Fruit fly (Drosophila melanogaster): Measurements from ENCODE around the gene Tango5.

Tango5 gene

dm6 chrX:10771856-10772592, 7.8 kb upstream of the Tango5 start, which contains the start of gene CG15211 (continued):
- peak; percentile 19 for TF ChIP-seq Blimp-1 (GFP tag; optimal IDR thresholded peaks at IDR 0.05)
- peak; percentile 67 for TF ChIP-seq esn (GFP tag; optimal IDR thresholded peaks at IDR 0.05)
- peak; percentile 29 for TF ChIP-seq Hr39 (GFP tag; optimal IDR thresholded peaks at IDR 0.05)
- peak; percentile 75 for TF ChIP-seq Eip75B (GFP tag; optimal IDR thresholded peaks at IDR 0.05)
- no peak for TF ChIP-seq fkh (GFP tag; optimal IDR thresholded peaks at IDR 0.05)
- TF ChIP-seq CG11294 (GFP tag; IDR thresholded peaks at IDR 0.05) = peak; percentile 36; the same call in 1 of the 2 replicates
- peak; percentile 34 for TF ChIP-seq vri (GFP tag; optimal IDR thresholded peaks at IDR 0.05)
- peak; percentile 86 for TF ChIP-seq CG6808 (GFP tag; optimal IDR thresholded peaks at IDR 0.05)
- TF ChIP-seq CG8319 (GFP tag; optimal IDR thresholded peaks at IDR 0.05) = peak; percentile 16
- peak; percentile 78 to 88 for TF ChIP-seq ss (GFP tag; optimal IDR thresholded peaks at IDR 0.05)
- TF ChIP-seq CG1621 (tag; optimal IDR thresholded peaks at IDR 0.05) = peak; percentile 77
- peak; percentile 63 for TF ChIP-seq Sox102F (GFP tag; optimal IDR thresholded peaks at IDR 0.05)
- TF ChIP-seq CG11762 (GFP tag; optimal IDR thresholded peaks at IDR 0.05; ENCODE audit: insufficient read depth) = peak; percentile 44
- TF ChIP-seq Gug (GFP tag; IDR thresholded peaks at IDR 0.05) = peak; percentile 82
- peak; percentile 73 for TF ChIP-seq fd59A (GFP tag; optimal IDR thresholded peaks at IDR 0.05)
- TF ChIP-seq cyc (GFP tag; optimal IDR thresholded peaks at IDR 0.05) = peak; percentile 44
- peak; percentile 64 for TF ChIP-seq Met (GFP tag; optimal IDR thresholded peaks at IDR 0.05)
- peak; percentile 90; the same call in 2 of the 3 replicates for TF ChIP-seq CG8119 (GFP tag; IDR thresholded peaks at IDR 0.05)
- peak; percentile 86 for TF ChIP-seq CG15336 (GFP tag; IDR thresholded peaks at IDR 0.05)
- peak; percentile 87 for TF ChIP-seq achi (GFP tag; optimal IDR thresholded peaks at IDR 0.05)
- TF ChIP-seq pdm3 (GFP tag; optimal IDR thresholded peaks at IDR 0.05) = peak; percentile 83
- TF ChIP-seq topi (GFP tag; optimal IDR thresholded peaks at IDR 0.05) = peak; percentile 66

dm6 chrX:10768043-10768674, 3.9 kb upstream of the Tango5 start, which contains the start of the genes Atg8a and BTBD9:
Atg8a (minus strand) TSS chrX:10768338.
BTBD9 (plus strand) TSS chrX:10768537.
- TF ChIP-seq fkh (GFP tag; optimal IDR thresholded peaks at IDR 0.05) (peak; percentile 5), spab (GFP tag; optimal IDR thresholded peaks at IDR 0.05) (no peak), fd85E (GFP tag; optimal IDR thresholded peaks at IDR 0.05) (no peak), eg (GFP tag; IDR thresholded peaks at IDR 0.05) (no peak), CG10631 (GFP tag; optimal IDR thresholded peaks at IDR 0.05) (no peak), Eip78C (GFP tag) (peak; percentile 31)

- TF ChIP-seq CG6854 (GFP tag; optimal IDR thresholded peaks at IDR 0.05) (no peak), Eip75B (GFP tag; optimal IDR thresholded peaks at IDR 0.05) (peak; percentile 71), spab (GFP tag; optimal IDR thresholded peaks at IDR 0.05) (peak; percentile 68), Ets21C (GFP tag; optimal IDR thresholded peaks at IDR 0.05) (no peak), Ets96B (tag; optimal IDR thresholded peaks at IDR 0.05) (peak; percentile 67), dsx (GFP tag; optimal IDR thresholded peaks at IDR 0.05; ENCODE audit: poor library complexity, severe bottlenecking) (peak; percentile 69), CG4318 (GFP tag; optimal IDR thresholded peaks at IDR 0.05) (peak; percentile 61), Sox15 (GFP tag; optimal IDR thresholded peaks at IDR 0.05) (peak; percentile 47), CG3032 (tag; optimal IDR thresholded peaks at IDR 0.05) (peak; percentile 59), cyc (GFP tag; optimal IDR thresholded peaks at IDR 0.05) (peak; percentile 30), Eip78C (GFP tag) (peak; percentile 83), CG8319 (GFP tag; optimal IDR thresholded peaks at IDR 0.05) (no peak), topi (GFP tag; optimal IDR thresholded peaks at IDR 0.05) (peak; percentile 65), net (GFP tag; optimal IDR thresholded peaks at IDR 0.05) (peak; percentile 83), acj6 (GFP tag; optimal IDR thresholded peaks at IDR 0.05) (peak; percentile 44), Sox102F (GFP tag; optimal IDR thresholded peaks at IDR 0.05) (peak; percentile 59), Hr39 (GFP tag; optimal IDR thresholded peaks at IDR 0.05) (peak; percentile 51), fd85E (GFP tag; optimal IDR thresholded peaks at IDR 0.05) (no peak), fd59A (GFP tag; optimal IDR thresholded peaks at IDR 0.05) (peak; percentile 47), CG6163 (GFP tag; IDR thresholded peaks at IDR 0.05) (peak; percentile 69; the same call in 2 of the 3 replicates), lz (GFP tag; optimal IDR thresholded peaks at IDR 0.05) (peak; percentile 68), CG32006 (GFP tag; optimal IDR thresholded peaks at IDR 0.05) (peak; percentile 85), esn (GFP tag; optimal IDR thresholded peaks at IDR 0.05) (peak; percentile 59), CG3919 (GFP tag; optimal IDR thresholded peaks at IDR 0.05) (peak; percentile 56), CG6792 (GFP tag; optimal IDR thresholded peaks at IDR 0.05) (peak; percentile 46), CG10669 (GFP tag; optimal IDR thresholded peaks at IDR 0.05) (peak; percentile 60), CG31627 (GFP tag; optimal IDR thresholded peaks at IDR 0.05) (peak; percentile 54)
Observed at dm6 chrX:10767350-10768005, 3.3 kb upstream of the Tango5 start.
